Worm (Caenorhabditis elegans): ENCODE measurements around the gene agt-2.
A peak's percentile ranks its signal among the peaks of the same experiment; 100 is the strongest.

The agt-2 gene

ce11 chrII:5339547-5339946, 34.1 kb downstream of the agt-2 start:
- TF ChIP-seq isw-1 (GFP tag; IDR thresholded peaks at IDR 0.05) (no peak), ceh-82 (tag; optimal IDR thresholded peaks at IDR 0.05) (peak in 1 of 3 experiments; percentile 4), aha-1 (tag; optimal IDR thresholded peaks at IDR 0.05) (no peak), hpl-2 (GFP tag; optimal IDR thresholded peaks at IDR 0.05) (no peak), fkh-8 (tag; optimal IDR thresholded peaks at IDR 0.05) (no peak), ama-1 (optimal IDR thresholded peaks at IDR 0.05) (peak; percentile 25)

ce11 chrII:5338301-5338700, 35.3 kb downstream of the agt-2 start:
- TF ChIP-seq sptf-1 (tag; optimal IDR thresholded peaks at IDR 0.05) (no peak), ama-1 (optimal IDR thresholded peaks at IDR 0.05) (no peak), ceh-8 (GFP tag; optimal IDR thresholded peaks at IDR 0.05) (peak; percentile 3), swsn-7 (tag; optimal IDR thresholded peaks at IDR 0.05) (peak; percentile 28), isw-1 (GFP tag; IDR thresholded peaks at IDR 0.05) (no peak), lin-39 (tag; optimal IDR thresholded peaks at IDR 0.05) (no peak), nhr-20 (tag; optimal IDR thresholded peaks at IDR 0.05) (peak; percentile 51), fos-1 (tag; optimal IDR thresholded peaks at IDR 0.05) (no peak), dpl-1 (GFP tag; optimal IDR thresholded peaks at IDR 0.05) (peak in 1 of 3 experiments; percentile 15), snu-23 (GFP tag; optimal IDR thresholded peaks at IDR 0.05) (peak; percentile 40), aha-1 (tag; optimal IDR thresholded peaks at IDR 0.05) (no peak), unc-130 (tag; optimal IDR thresholded peaks at IDR 0.05) (peak; percentile 1), alr-1 (tag; optimal IDR thresholded peaks at IDR 0.05; ENCODE audit: borderline replicate concordance) (no peak), jun-1 (tag; optimal IDR thresholded peaks at IDR 0.05) (peak; percentile 52), pqm-1 (tag; optimal IDR thresholded peaks at IDR 0.05) (no peak), nhr-47 (tag; optimal IDR thresholded peaks at IDR 0.05) (peak; percentile 32), nhr-237 (tag; optimal IDR thresholded peaks at IDR 0.05) (no peak), lin-14 (GFP tag; optimal IDR thresholded peaks at IDR 0.05) (peak; percentile 72), unc-86 (tag; optimal IDR thresholded peaks at IDR 0.05) (no peak), lin-35 (GFP tag; optimal IDR thresholded peaks at IDR 0.05) (peak in 1 of 2 experiments; percentile 45), ces-1 (GFP tag; optimal IDR thresholded peaks at IDR 0.05) (no peak), elt-2 (tag; optimal IDR thresholded peaks at IDR 0.05) (peak; percentile 82), mdl-1 (tag; optimal IDR thresholded peaks at IDR 0.05) (peak in 1 of 2 experiments; percentile 45), nhr-77 (tag; optimal IDR thresholded peaks at IDR 0.05) (peak; percentile 18), pag-3 (tag; optimal IDR thresholded peaks at IDR 0.05; ENCODE audit: borderline replicate concordance, insufficient read depth) (no peak), xbp-1 (tag; optimal IDR thresholded peaks at IDR 0.05) (peak; percentile 23), fkh-10 (GFP tag; optimal IDR thresholded peaks at IDR 0.05) (no peak), nhr-71 (tag; optimal IDR thresholded peaks at IDR 0.05) (peak; percentile 65), mep-1 (tag; optimal IDR thresholded peaks at IDR 0.05) (peak; percentile 55), fkh-8 (tag; optimal IDR thresholded peaks at IDR 0.05) (peak; percentile 48), C34B4.2 (tag; optimal IDR thresholded peaks at IDR 0.05) (no peak), hpl-2 (GFP tag; optimal IDR thresholded peaks at IDR 0.05) (no peak), skn-1 (tag; optimal IDR thresholded peaks at IDR 0.05) (peak; percentile 76), egl-13 (tag; optimal IDR thresholded peaks at IDR 0.05) (peak; percentile 37), efl-1 (optimal IDR thresholded peaks at IDR 0.05) (peak in 1 of 2 experiments; percentile 7), efl-1 (GFP tag; optimal IDR thresholded peaks at IDR 0.05 in 1 of 2) (no peak), nhr-84 (tag; optimal IDR thresholded peaks at IDR 0.05) (no peak), lsy-2 (tag; optimal IDR thresholded peaks at IDR 0.05) (peak in 1 of 2 experiments; percentile 51), sox-4 (tag; optimal IDR thresholded peaks at IDR 0.05) (no peak), C16A3.4 (tag; optimal IDR thresholded peaks at IDR 0.05) (peak; percentile 12), rnt-1 (tag; optimal IDR thresholded peaks at IDR 0.05) (peak; percentile 19), mab-9 (GFP tag; IDR thresholded peaks at IDR 0.05) (no peak), unc-98 (GFP tag; IDR thresholded peaks at IDR 0.05) (no peak)
